Worm (Caenorhabditis elegans) whole organism, late embryonic: Measurements from ENCODE around the gene grl-28.
A peak's percentile ranks its signal among the peaks of the same experiment; 100 is the strongest.
"Not testable (repeated sequence)": the region's sequence is repeated elsewhere in the genome, so short reads cannot be mapped to it uniquely, and the experiment has no call there.

Experiments
- C38D4.7 ChIP-seq: fragments of 200-800 bp; sonication (Bioruptor generic); optimal IDR thresholded peaks from 2 replicates; lab custom pipeline; 2018; ENCODE audit warnings: mild to moderate bottlenecking, missing genetic modification characterization, moderate library complexity, missing compliant biosample characterization
- K02D7.2 ChIP-seq: sonication (generic microtip); optimal IDR thresholded peaks from 2 replicates; lab custom pipeline; 2017; ENCODE audit warnings: mild to moderate bottlenecking, missing genetic modification characterization, missing compliant biosample characterization
- T23F11.4 ChIP-seq: fragments of 200-800 bp; sonication (Bioruptor generic); optimal IDR thresholded peaks from 2 replicates; lab custom pipeline; 2018; ENCODE audit warnings: mild to moderate bottlenecking, missing genetic modification characterization, missing compliant biosample characterization
- Y22D7AL.16 ChIP-seq: sonication (generic microtip); optimal IDR thresholded peaks from 2 replicates; lab custom pipeline; 2016; ENCODE audit warnings: missing genetic modification characterization, missing compliant biosample characterization
- ceh-24 ChIP-seq: sonication (generic microtip); optimal IDR thresholded peaks from 2 replicates; lab custom pipeline; 2016; ENCODE audit warnings: mild to moderate bottlenecking, missing genetic modification characterization, missing compliant biosample characterization
- ceh-30 ChIP-seq: fragments of 150-350 bp; optimal IDR thresholded peaks from 2 replicates; lab custom pipeline; 2014; ENCODE audit warnings: missing biosample characterization, missing genetic modification characterization
- ceh-31 ChIP-seq: sonication (generic microtip); optimal IDR thresholded peaks from 2 replicates; lab custom pipeline; 2016; ENCODE audit warnings: missing genetic modification characterization, missing compliant biosample characterization
- ceh-34 ChIP-seq: sonication (generic microtip); optimal IDR thresholded peaks from 2 replicates; lab custom pipeline; 2016; ENCODE audit warnings: mild to moderate bottlenecking, missing genetic modification characterization, missing compliant biosample characterization
- che-1 ChIP-seq: sonication (generic microtip); optimal IDR thresholded peaks from 2 replicates; lab custom pipeline; 2016; ENCODE audit warnings: mild to moderate bottlenecking, missing genetic modification characterization, missing compliant biosample characterization
- dmd-4 ChIP-seq: sonication (generic microtip); optimal IDR thresholded peaks from 2 replicates; lab custom pipeline; 2016; ENCODE audit warnings: borderline replicate concordance, missing genetic modification characterization, missing compliant biosample characterization
- dve-1 ChIP-seq: sonication (generic microtip); optimal IDR thresholded peaks from 2 replicates; lab custom pipeline; 2017; ENCODE audit warnings: antibody characterized with exemption, mild to moderate bottlenecking, missing genetic modification characterization, missing compliant biosample characterization
- elt-2 ChIP-seq: sonication (generic microtip); optimal IDR thresholded peaks from 2 replicates; lab custom pipeline; 2016; ENCODE audit warnings: missing genetic modification reagents, missing genetic modification characterization, missing compliant biosample characterization
- eyg-1 ChIP-seq: sonication (generic microtip); optimal IDR thresholded peaks from 2 replicates; lab custom pipeline; 2016; ENCODE audit warnings: missing genotype, missing genetic modification characterization, missing compliant biosample characterization
- fkh-10 ChIP-seq: fragments of 150-350 bp; optimal IDR thresholded peaks from 2 replicates; lab custom pipeline; 2014; ENCODE audit warnings: missing biosample characterization, missing genetic modification reagents, missing genetic modification characterization
- gmeb-2 ChIP-seq: sonication (generic microtip); optimal IDR thresholded peaks from 2 replicates; lab custom pipeline; 2016; ENCODE audit warnings: missing genetic modification characterization, inconsistent platforms, missing compliant biosample characterization
- hlh-13 ChIP-seq: fragments of 200-800 bp; sonication (Bioruptor generic); optimal IDR thresholded peaks from 2 replicates; lab custom pipeline; 2018; ENCODE audit warnings: mild to moderate bottlenecking, missing genetic modification characterization, missing compliant biosample characterization
- lim-6 ChIP-seq: sonication (generic microtip); optimal IDR thresholded peaks from 2 replicates; lab custom pipeline; 2016; ENCODE audit warnings: missing genetic modification characterization, missing compliant biosample characterization
- lin-11 ChIP-seq: fragments of 200-800 bp; sonication (Bioruptor generic); optimal IDR thresholded peaks from 2 replicates; lab custom pipeline; 2018; ENCODE audit warnings: mild to moderate bottlenecking, missing genetic modification characterization, missing compliant biosample characterization
- madf-2 ChIP-seq: sonication (generic microtip); optimal IDR thresholded peaks from 2 replicates; lab custom pipeline; 2017; ENCODE audit warnings: missing genetic modification characterization, missing compliant biosample characterization
- nhr-11 ChIP-seq: fragments of 150-350 bp; optimal IDR thresholded peaks from 2 replicates; lab custom pipeline; 2014; ENCODE audit warnings: missing biosample characterization, missing genetic modification characterization
- pag-3 ChIP-seq: sonication (generic microtip); optimal IDR thresholded peaks from 2 replicates; lab custom pipeline; 2016; ENCODE audit warnings: missing compliant biosample characterization, missing genetic modification characterization, borderline replicate concordance
- ref-2 ChIP-seq: sonication (generic microtip); optimal IDR thresholded peaks from 2 replicates; lab custom pipeline; 2016; ENCODE audit warnings: missing genetic modification characterization, missing compliant biosample characterization
- ztf-16 ChIP-seq: sonication (generic microtip); optimal IDR thresholded peaks from 2 replicates; lab custom pipeline; 2017; ENCODE audit warnings: missing genetic modification characterization, missing compliant biosample characterization

grl-28 gene

ce11 chrV:3506252-3506651 is 45.4 kb downstream of the grl-28 start, which contains the start of gene ugt-64:
TSS of gene ugt-64 (minus strand) at chrV:3506352.
- TF ChIP-seq che-1 (tag; lab: Kevin White, UChicago); hlh-13 (GFP tag; lab: Kevin White, UChicago); dmd-4 (tag; lab: Kevin White, UChicago): not testable (repeated sequence)

ce11 chrV:3505745-3506144 is 45.9 kb downstream of the grl-28 start:
- TF ChIP-seq elt-2 (tag; lab: Kevin White, UChicago) (peak; percentile 91), ceh-31 (tag; lab: Kevin White, UChicago) (no peak)

ce11 chrV:3502038-3502437 is 49.6 kb downstream of the grl-28 start, which contains the start of the genes C07G3.8 and C07G3.10:
TSS of gene C07G3.8 (minus strand) at chrV:3502138.
TSS of gene C07G3.10 (plus strand) at chrV:3502307.
- no peak for TF ChIP-seq T23F11.4 (GFP tag; lab: Kevin White, UChicago)
- TF ChIP-seq che-1 (tag; lab: Kevin White, UChicago) = no peak
- no peak for TF ChIP-seq ceh-34 (tag; lab: Kevin White, UChicago)
- no peak for TF ChIP-seq lin-11 (tag; lab: Kevin White, UChicago)
- no peak for TF ChIP-seq K02D7.2 (tag; lab: Kevin White, UChicago)
- no peak for TF ChIP-seq ceh-24 (tag; lab: Kevin White, UChicago)
- no peak for TF ChIP-seq ceh-30 (tag; lab: Kevin White, UChicago)
- TF ChIP-seq fkh-10 (GFP tag; lab: Kevin White, UChicago) = no peak
- no peak for TF ChIP-seq nhr-11 (tag; lab: Kevin White, UChicago)
- no peak for TF ChIP-seq Y22D7AL.16 (tag; lab: Kevin White, UChicago)
- no peak for TF ChIP-seq pag-3 (tag; lab: Kevin White, UChicago)
- no peak for TF ChIP-seq dve-1 (tag; lab: Kevin White, UChicago)
- no peak for TF ChIP-seq lim-6 (tag; lab: Kevin White, UChicago)
- TF ChIP-seq dmd-4 (tag; lab: Kevin White, UChicago) = no peak
- TF ChIP-seq madf-2 = no peak
- TF ChIP-seq C38D4.7 (GFP tag; lab: Kevin White, UChicago) = no peak
- no peak for TF ChIP-seq ref-2
- no peak for TF ChIP-seq eyg-1 (tag; lab: Kevin White, UChicago)
- no peak for TF ChIP-seq gmeb-2 (tag; lab: Kevin White, UChicago)
- no peak for TF ChIP-seq ztf-16 (tag; lab: Kevin White, UChicago)
